Worm (Caenorhabditis elegans): ENCODE measurements around the gene R186.8.

R186.8 gene

ce11 chrV:13009843-13010242, 42.1 kb upstream of the R186.8 start (continued):
- TF ChIP-seq aly-2 (tag; optimal IDR thresholded peaks at IDR 0.05), result no peak
- TF ChIP-seq lsy-2 (tag; optimal IDR thresholded peaks at IDR 0.05), result peak in 1 of 2 experiments; percentile 49
- no peak for TF ChIP-seq mdl-1 (tag; optimal IDR thresholded peaks at IDR 0.05)
- TF ChIP-seq ztf-4 (tag; optimal IDR thresholded peaks at IDR 0.05), result no peak
- TF ChIP-seq Y55F3AM.14 (GFP tag; optimal IDR thresholded peaks at IDR 0.05), result no peak
- TF ChIP-seq unc-39 (tag; optimal IDR thresholded peaks at IDR 0.05), result no peak
- no peak for TF ChIP-seq alr-1 (tag; optimal IDR thresholded peaks at IDR 0.05)
- no peak for TF ChIP-seq ztf-1 (GFP tag; conservative IDR thresholded peaks at IDR 0.05)
- no peak for TF ChIP-seq nhr-10 (tag; optimal IDR thresholded peaks at IDR 0.05)
- no peak for TF ChIP-seq sem-4 (tag; optimal IDR thresholded peaks at IDR 0.05)
- TF ChIP-seq skn-1 (tag; optimal IDR thresholded peaks at IDR 0.05), result no peak
- no peak for TF ChIP-seq ZK546.5 (tag; optimal IDR thresholded peaks at IDR 0.05)
- no peak for TF ChIP-seq lin-11 (tag; optimal IDR thresholded peaks at IDR 0.05)

DNA sequence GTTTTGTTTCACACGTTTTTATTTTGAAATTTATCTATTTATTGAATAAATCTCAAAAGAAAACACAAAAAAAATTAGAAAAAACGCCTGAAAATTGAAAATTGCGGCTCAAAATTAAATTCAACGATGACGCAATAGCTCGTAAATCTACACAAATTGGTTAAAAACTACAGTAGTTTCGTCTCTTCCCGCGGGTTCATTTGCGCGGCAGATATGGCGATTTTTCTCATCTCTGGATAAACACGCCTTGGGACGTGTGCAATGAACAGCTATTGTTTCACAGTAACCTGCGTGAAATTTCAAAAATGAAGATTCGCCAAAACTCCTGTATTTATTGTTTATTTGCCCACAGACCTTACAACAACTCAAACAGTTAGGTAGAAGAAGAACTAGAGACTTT, 41.5 kb upstream of the R186.8 start:
- no peak for TF ChIP-seq lin-13 (GFP tag; optimal IDR thresholded peaks at IDR 0.05)
- no peak for TF ChIP-seq aly-2 (tag; optimal IDR thresholded peaks at IDR 0.05)
- no peak for TF ChIP-seq ztf-4 (tag; optimal IDR thresholded peaks at IDR 0.05)
- no peak for TF ChIP-seq nhr-6 (tag; optimal IDR thresholded peaks at IDR 0.05)
- TF ChIP-seq nhr-10 (tag; optimal IDR thresholded peaks at IDR 0.05), result no peak
- no peak for TF ChIP-seq nhr-21 (tag; optimal IDR thresholded peaks at IDR 0.05)
- no peak for TF ChIP-seq ceh-82 (tag; optimal IDR thresholded peaks at IDR 0.05)
- TF ChIP-seq R02D3.7 (tag; optimal IDR thresholded peaks at IDR 0.05), result no peak
- no peak for TF ChIP-seq nhr-25 (tag; optimal IDR thresholded peaks at IDR 0.05)
- TF ChIP-seq sem-4 (tag; optimal IDR thresholded peaks at IDR 0.05), result no peak
- no peak for TF ChIP-seq blmp-1 (tag; optimal IDR thresholded peaks at IDR 0.05; ENCODE audit: insufficient read depth)
- TF ChIP-seq elt-1 (tag; optimal IDR thresholded peaks at IDR 0.05), result no peak
- TF ChIP-seq sma-9 (GFP tag; optimal IDR thresholded peaks at IDR 0.05), result no peak
- no peak for TF ChIP-seq sma-9 (tag; optimal IDR thresholded peaks at IDR 0.05)

ce11 chrV:13008825-13009224, 41.0 kb upstream of the R186.8 start, which contains the start of gene F15B9.10:
TSS of gene F15B9.10 (minus strand) at chrV:13008925.
- TF ChIP-seq nhr-129 (tag; optimal IDR thresholded peaks at IDR 0.05) (no peak), lin-13 (GFP tag; optimal IDR thresholded peaks at IDR 0.05) (no peak), peb-1 (tag; optimal IDR thresholded peaks at IDR 0.05) (no peak), zag-1 (tag; optimal IDR thresholded peaks at IDR 0.05) (no peak), sma-3 (GFP tag; optimal IDR thresholded peaks at IDR 0.05) (no peak), nhr-77 (tag; optimal IDR thresholded peaks at IDR 0.05) (no peak), nhr-6 (tag; optimal IDR thresholded peaks at IDR 0.05) (no peak), dmd-4 (tag; optimal IDR thresholded peaks at IDR 0.05) (no peak)

ce11 chrV:13006754-13007153, 39.0 kb upstream of the R186.8 start:
- TF ChIP-seq zag-1 (tag; optimal IDR thresholded peaks at IDR 0.05), result no peak
- TF ChIP-seq peb-1 (tag; optimal IDR thresholded peaks at IDR 0.05), result no peak
- no peak for TF ChIP-seq mab-5 (tag; optimal IDR thresholded peaks at IDR 0.05)
- TF ChIP-seq gmeb-1 (tag; optimal IDR thresholded peaks at IDR 0.05), result no peak
- TF ChIP-seq mbf-1 (tag; optimal IDR thresholded peaks at IDR 0.05), result no peak
- TF ChIP-seq ztf-1 (GFP tag; conservative IDR thresholded peaks at IDR 0.05), result no peak
- TF ChIP-seq nhr-237 (tag; optimal IDR thresholded peaks at IDR 0.05), result no peak
- TF ChIP-seq ztf-11 (tag; optimal IDR thresholded peaks at IDR 0.05), result no peak
- no peak for TF ChIP-seq lin-11 (tag; optimal IDR thresholded peaks at IDR 0.05)
- TF ChIP-seq alr-1 (tag; optimal IDR thresholded peaks at IDR 0.05), result no peak
- no peak for TF ChIP-seq nhr-21 (tag; optimal IDR thresholded peaks at IDR 0.05)
- TF ChIP-seq R02D3.7 (tag; optimal IDR thresholded peaks at IDR 0.05), result no peak
- TF ChIP-seq unc-39 (tag; optimal IDR thresholded peaks at IDR 0.05), result no peak
- TF ChIP-seq mdl-1 (tag; optimal IDR thresholded peaks at IDR 0.05), result no peak
- TF ChIP-seq elt-1 (tag; optimal IDR thresholded peaks at IDR 0.05), result no peak

DNA sequence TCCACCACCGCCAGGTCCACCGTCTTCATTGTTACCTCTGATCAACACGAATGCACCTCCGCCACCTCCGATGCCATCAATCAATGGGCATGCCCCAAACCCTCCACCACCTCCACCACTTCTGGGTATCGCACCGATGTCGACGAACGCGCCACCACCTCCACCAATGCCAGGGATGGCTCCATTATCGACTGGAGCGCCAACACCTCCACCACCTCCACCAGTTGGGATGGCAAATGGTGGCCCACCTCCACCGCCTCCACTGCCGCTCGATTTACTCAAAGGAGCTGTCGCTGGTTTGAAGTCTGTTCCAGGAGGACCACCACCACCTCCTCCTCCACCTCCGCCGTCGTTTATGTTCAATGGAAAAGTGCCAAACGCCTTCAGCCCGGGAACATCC, 36.6 kb upstream of the R186.8 start:
- TF ChIP-seq nhr-21 (tag; optimal IDR thresholded peaks at IDR 0.05) (no peak), mdl-1 (tag; optimal IDR thresholded peaks at IDR 0.05) (no peak), unc-55 (GFP tag; optimal IDR thresholded peaks at IDR 0.05) (no peak), nhr-10 (tag; optimal IDR thresholded peaks at IDR 0.05) (no peak), mab-5 (tag; optimal IDR thresholded peaks at IDR 0.05) (no peak), fos-1 (tag; optimal IDR thresholded peaks at IDR 0.05) (no peak), snpc-4 (tag; optimal IDR thresholded peaks at IDR 0.05) (no peak), nhr-237 (tag; optimal IDR thresholded peaks at IDR 0.05) (no peak)

All from whole organism, L2 larva.